Worm (Caenorhabditis elegans) whole organism, L4 larva: ENCODE data around the gene srh-215.

Experiments used
- aly-2 ChIP-seq: sonication (generic microtip); optimal IDR thresholded peaks from 2 replicates; lab custom pipeline; 2018; ENCODE audit warnings: missing biosample characterization, missing genetic modification characterization
- egl-27 ChIP-seq: sonication (generic microtip); optimal IDR thresholded peaks from 3 replicates; lab custom pipeline; 2017; ENCODE audit warnings: missing biosample characterization, missing genetic modification reagents, missing genetic modification characterization
- fkh-10 ChIP-seq: fragments of 150-350 bp; optimal IDR thresholded peaks from 2 replicates; lab custom pipeline; 2014; ENCODE audit warnings: missing biosample characterization, missing genetic modification reagents, missing genetic modification characterization
- skn-1 ChIP-seq: fragments of 150-350 bp; optimal IDR thresholded peaks from 2 replicates; lab custom pipeline; 2014; ENCODE audit warnings: missing biosample characterization, missing genetic modification characterization

ce11 chrV:16811841-16812240, 20.0 kb downstream of the srh-215 start:
- TF ChIP-seq skn-1 (tag; lab: Kevin White, UChicago): no peak
- no peak for TF ChIP-seq fkh-10 (GFP tag; lab: Kevin White, UChicago)
- TF ChIP-seq egl-27 (tag; lab: Kevin White, UChicago): no peak
- TF ChIP-seq aly-2: no peak
